Worm (Caenorhabditis elegans) whole organism, young adult: ENCODE data around the gene irld-51.
"Not testable (repeated sequence)": the region's sequence is repeated elsewhere in the genome, so short reads cannot be mapped to it uniquely, and the experiment has no call there.

Experiments used
- K12H6.12 ChIP-seq: fragments of 200-800 bp; sonication (Bioruptor generic); optimal IDR thresholded peaks from 2 replicates; lab custom pipeline; 2018; ENCODE audit warnings: mild to moderate bottlenecking, missing genetic modification characterization, missing compliant biosample characterization
- Y67H2A.10 ChIP-seq: fragments of 200-800 bp; sonication (Bioruptor generic); conservative IDR thresholded peaks from 2 replicates; pipeline ENCODE4 v1.3.6; 2022; ENCODE audit warnings: missing genetic modification reagents, missing genetic modification characterization, missing compliant biosample characterization
- attf-6 ChIP-seq: fragments of 200-800 bp; sonication (Bioruptor generic); IDR thresholded peaks from 2 replicates; pipeline ENCODE4 v1.3.6; 2022; ENCODE audit warnings: missing genetic modification reagents, missing genetic modification characterization, missing compliant biosample characterization
- ceh-79 ChIP-seq: sonication (generic microtip); optimal IDR thresholded peaks from 2 replicates; lab custom pipeline; 2017; ENCODE audit warnings: mild to moderate bottlenecking, missing genetic modification characterization, missing compliant biosample characterization
- dpl-1 ChIP-seq: fragments of 150-350 bp; optimal IDR thresholded peaks from 2 replicates; lab custom pipeline; 2014; ENCODE audit warnings: missing biosample characterization, missing genetic modification reagents, missing genetic modification characterization
- madf-3 ChIP-seq: fragments of 200-800 bp; sonication (Bioruptor generic); IDR thresholded peaks from 2 replicates; pipeline ENCODE4 v1.3.6; 2022; ENCODE audit warnings: missing genetic modification reagents, missing genetic modification characterization, missing compliant biosample characterization
- nhr-179 ChIP-seq: sonication (generic microtip); optimal IDR thresholded peaks from 2 replicates; lab custom pipeline; 2016; ENCODE audit warnings: mild to moderate bottlenecking, missing genetic modification characterization, missing compliant biosample characterization
- nhr-90 ChIP-seq: sonication (generic microtip); optimal IDR thresholded peaks from 2 replicates; lab custom pipeline; 2016; ENCODE audit warnings: missing genotype, mild to moderate bottlenecking, missing genetic modification characterization, missing compliant biosample characterization
- tlf-1 ChIP-seq: fragments of 200-800 bp; sonication (Bioruptor generic); optimal IDR thresholded peaks from 2 replicates; lab custom pipeline; 2018; ENCODE audit warnings: mild to moderate bottlenecking, missing genetic modification characterization, missing compliant biosample characterization
- unc-62 ChIP-seq: fragments of 150-350 bp; optimal IDR thresholded peaks from 2 replicates; lab custom pipeline; 2014; ENCODE audit warnings: missing biosample characterization, missing genetic modification reagents, missing genetic modification characterization
- ztf-25 ChIP-seq: fragments of 200-800 bp; sonication (Bioruptor generic); IDR thresholded peaks from 2 replicates; pipeline ENCODE4 v1.3.6; 2022; ENCODE audit warnings: missing genetic modification reagents, missing genetic modification characterization, missing compliant biosample characterization

- TF ChIP-seq madf-3 (GFP tag; lab: Robert Waterston, UW); dpl-1; ceh-79 (tag; lab: Kevin White, UChicago); ztf-25 (GFP tag; lab: Robert Waterston, UW); Y67H2A.10 (GFP tag; lab: Robert Waterston, UW); K12H6.12 (tag; lab: Kevin White, UChicago); attf-6 (GFP tag; lab: Robert Waterston, UW); unc-62 (GFP tag; lab: Kevin White, UChicago); nhr-90 (tag; lab: Kevin White, UChicago); nhr-179 (tag; lab: Kevin White, UChicago); tlf-1 (GFP tag; lab: Kevin White, UChicago): not testable (repeated sequence)
Observed at ce11 chrII:2989076-2989475, 36.5 kb upstream of the irld-51 start.
